Worm (Caenorhabditis elegans) whole organism, midembryonic: ENCODE results near the gene lgc-34.

ENCODE experiments used
- cog-1 ChIP-seq: sonication (generic microtip); optimal IDR thresholded peaks from 2 replicates; lab custom pipeline; 2016; ENCODE audit warnings: missing genetic modification characterization, missing compliant biosample characterization
- flt-1 ChIP-seq: fragments of 200-800 bp; sonication (Bioruptor generic); IDR thresholded peaks from 2 replicates; pipeline ENCODE4 v1.3.6; 2022; ENCODE audit warnings: missing genetic modification characterization, missing compliant biosample characterization
- klf-2 ChIP-seq: fragments of 200-800 bp; sonication (Bioruptor generic); conservative IDR thresholded peaks from 2 replicates; pipeline ENCODE4 v1.3.6; 2022; ENCODE audit warnings: missing genetic modification reagents, missing genetic modification characterization, missing compliant biosample characterization
- med-1 ChIP-seq: sonication (generic microtip); optimal IDR thresholded peaks from 2 replicates; lab custom pipeline; 2017; ENCODE audit warnings: missing genetic modification characterization, mild to moderate bottlenecking, missing compliant biosample characterization, antibody characterized with exemption, missing genetic modification reagents; ENCODE audit not compliant: insufficient read depth
- ref-1 ChIP-seq: fragments of 200-800 bp; sonication (Bioruptor generic); conservative IDR thresholded peaks from 2 replicates; pipeline ENCODE4 v1.3.6; 2022; ENCODE audit warnings: missing genetic modification reagents, missing genetic modification characterization, missing compliant biosample characterization
- tab-1 ChIP-seq: fragments of 200-800 bp; sonication (Bioruptor generic); IDR thresholded peaks from 2 replicates; pipeline ENCODE4 v1.3.6; 2022; ENCODE audit warnings: missing genetic modification characterization, missing compliant biosample characterization
- ztf-23 ChIP-seq: fragments of 200-800 bp; sonication (Bioruptor generic); IDR thresholded peaks from 2 replicates; pipeline ENCODE4 v1.3.6; 2022; ENCODE audit warnings: missing genetic modification reagents, missing genetic modification characterization, missing compliant biosample characterization
- ztf-29 ChIP-seq: fragments of 200-800 bp; sonication (Bioruptor generic); IDR thresholded peaks from 2 replicates; pipeline ENCODE4 v1.3.6; 2022; ENCODE audit warnings: missing genetic modification reagents, missing genetic modification characterization, missing compliant biosample characterization

DNA sequence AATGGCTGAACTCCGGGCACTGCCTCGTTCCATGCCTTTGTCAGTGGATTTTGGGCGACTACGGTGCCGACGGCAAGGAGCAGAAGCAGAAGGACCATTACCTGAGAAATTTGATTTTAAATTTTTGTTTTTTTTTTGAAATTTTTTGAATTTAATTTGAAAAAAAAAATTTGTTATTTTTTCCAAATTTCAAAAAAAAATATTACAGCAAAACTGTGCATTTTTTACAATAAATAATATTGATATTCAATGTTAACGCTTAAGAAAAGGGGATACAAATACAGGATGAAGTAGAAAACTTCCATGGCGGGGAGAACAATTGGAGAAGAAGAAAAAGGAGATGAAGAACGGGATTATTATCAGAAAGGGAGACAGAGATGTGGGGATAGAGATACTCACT is 45.6 kb downstream of the lgc-34 start, which contains the start of gene mlt-8:
- TF ChIP-seq ztf-23: no peak
- TF ChIP-seq flt-1 (GFP tag; lab: Robert Waterston, UW): no peak
- no peak for TF ChIP-seq ref-1 (GFP tag; lab: Robert Waterston, UW)
- no peak for TF ChIP-seq cog-1 (tag; lab: Kevin White, UChicago)
- no peak for TF ChIP-seq tab-1
- TF ChIP-seq ztf-29 (GFP tag; lab: Robert Waterston, UW): no peak
- no peak for TF ChIP-seq klf-2 (GFP tag; lab: Robert Waterston, UW)
- no peak for TF ChIP-seq med-1 (GFP tag; lab: Kevin White, UChicago)
